Fruit fly (Drosophila melanogaster): ENCODE measurements around the gene CG18249.
A peak's percentile ranks its signal among the peaks of the same experiment; 100 is the strongest.

Gene CG18249

dm6 chr3R:8190866-8191265 is 29.1 kb upstream of the CG18249 start (continued):
- TF ChIP-seq CG5180 (GFP tag; optimal IDR thresholded peaks at IDR 0.05): no peak
- no peak for TF ChIP-seq CG1603 (tag; optimal IDR thresholded peaks at IDR 0.05)
- TF ChIP-seq Xrp1 (GFP tag; IDR thresholded peaks at IDR 0.05): no peak
- peak; percentile 64; the same call in 1 of the 2 replicates for TF ChIP-seq rib (GFP tag; IDR thresholded peaks at IDR 0.05)
- no peak for TF ChIP-seq CG12219 (GFP tag; optimal IDR thresholded peaks at IDR 0.05)
- no peak for TF ChIP-seq sqz (GFP tag; optimal IDR thresholded peaks at IDR 0.05)
- no peak for TF ChIP-seq Fer1 (GFP tag; optimal IDR thresholded peaks at IDR 0.05)
- TF ChIP-seq CG7839 (tag; optimal IDR thresholded peaks at IDR 0.05): no peak
- no peak for TF ChIP-seq CG14667 (GFP tag; IDR thresholded peaks at IDR 0.05)
- TF ChIP-seq tin (GFP tag; optimal IDR thresholded peaks at IDR 0.05): no peak
- peak; percentile 13 for TF ChIP-seq HLHmδ (GFP tag; optimal IDR thresholded peaks at IDR 0.05)
- peak; percentile 55 for TF ChIP-seq HmgZ (tag; optimal IDR thresholded peaks at IDR 0.05)
- TF ChIP-seq CG15269 (tag; optimal IDR thresholded peaks at IDR 0.05): no peak

- no peak for TF ChIP-seq CG17361 (GFP tag; IDR thresholded peaks at IDR 0.05)
- TF ChIP-seq CG12219 (GFP tag; optimal IDR thresholded peaks at IDR 0.05): no peak
- peak; percentile 52 for TF ChIP-seq Nf-YC (tag; optimal IDR thresholded peaks at IDR 0.05)
- no peak for TF ChIP-seq Opbp (GFP tag; IDR thresholded peaks at IDR 0.05; ENCODE audit: partially characterized antibody)
- no peak for TF ChIP-seq PHDP (tag; optimal IDR thresholded peaks at IDR 0.05)
- no peak for TF ChIP-seq CG33557 (GFP tag; optimal IDR thresholded peaks at IDR 0.05)
- TF ChIP-seq CG3065 (GFP tag; optimal IDR thresholded peaks at IDR 0.05): no peak
- no peak for TF ChIP-seq pnt (GFP tag; optimal IDR thresholded peaks at IDR 0.05)
- peak; percentile 96 for TF ChIP-seq grn (GFP tag; optimal IDR thresholded peaks at IDR 0.05)
- no peak for TF ChIP-seq CG4854 (GFP tag; optimal IDR thresholded peaks at IDR 0.05)
- TF ChIP-seq Stat92E (GFP tag; optimal IDR thresholded peaks at IDR 0.05): no peak
- TF ChIP-seq tio (GFP tag; optimal IDR thresholded peaks at IDR 0.05): no peak
- TF ChIP-seq CG30020 (tag; optimal IDR thresholded peaks at IDR 0.05): no peak
- TF ChIP-seq ro (GFP tag; IDR thresholded peaks at IDR 0.05): no peak
- TF ChIP-seq aop (GFP tag; IDR thresholded peaks at IDR 0.05): no peak
- TF ChIP-seq lbe (GFP tag; optimal IDR thresholded peaks at IDR 0.05): no peak
- no peak for TF ChIP-seq sqz (GFP tag; optimal IDR thresholded peaks at IDR 0.05)
- TF ChIP-seq Vsx1 (GFP tag; optimal IDR thresholded peaks at IDR 0.05): no peak
- no peak for TF ChIP-seq grau (tag; optimal IDR thresholded peaks at IDR 0.05)
- TF ChIP-seq CG11456 (GFP tag; IDR thresholded peaks at IDR 0.05): no peak
- no peak for TF ChIP-seq CG4617 (GFP tag; optimal IDR thresholded peaks at IDR 0.05; ENCODE audit: borderline replicate concordance)
- peak; percentile 78 for TF ChIP-seq Nf-YB (GFP tag; optimal IDR thresholded peaks at IDR 0.05)
- no peak for TF ChIP-seq CG17802 (tag; optimal IDR thresholded peaks at IDR 0.05)
- peak; percentile 35 for TF ChIP-seq oc (tag; optimal IDR thresholded peaks at IDR 0.05)
- TF ChIP-seq CG15696 (tag; optimal IDR thresholded peaks at IDR 0.05): no peak
- peak; percentile 34 for TF ChIP-seq Hey (tag; optimal IDR thresholded peaks at IDR 0.05)
- no peak for TF ChIP-seq CG7963 (GFP tag; IDR thresholded peaks at IDR 0.05; ENCODE audit: partially characterized antibody)
- TF ChIP-seq CkIIα-i1 (GFP tag; IDR thresholded peaks at IDR 0.05): no peak
- no peak for TF ChIP-seq eyg (GFP tag; optimal IDR thresholded peaks at IDR 0.05)
- peak; percentile 22 for TF ChIP-seq sens (GFP tag)
- no peak for TF ChIP-seq pzg (GFP tag; optimal IDR thresholded peaks at IDR 0.05)
- no peak for TF ChIP-seq fd3F (GFP tag; optimal IDR thresholded peaks at IDR 0.05)
Observed at dm6 chr3R:8192261-8192917, 27.6 kb upstream of the CG18249 start.
